Worm (Caenorhabditis elegans): ENCODE measurements around the gene athp-1.
A peak's percentile ranks its signal among the peaks of the same experiment; 100 is the strongest.

athp-1 gene

DNA sequence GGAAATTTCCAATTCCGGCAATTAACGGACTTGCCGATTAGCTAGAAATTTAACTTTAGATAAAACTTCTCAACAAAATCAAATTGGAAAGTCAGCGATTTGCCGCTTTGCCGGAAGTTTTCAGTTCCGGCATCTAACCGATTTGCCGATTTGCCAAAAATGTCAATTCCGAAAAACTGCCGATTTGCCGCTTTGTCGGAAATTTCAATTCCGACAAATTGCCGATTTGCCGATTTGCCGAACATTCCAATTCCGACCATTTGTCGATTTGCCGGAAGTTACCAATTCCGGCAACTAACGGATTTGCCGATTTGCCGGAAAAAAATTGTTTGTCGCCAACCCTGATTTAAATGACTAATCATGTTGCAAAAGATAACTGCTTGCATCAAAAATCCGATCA, 27.6 kb downstream of the athp-1 start:
- TF ChIP-seq mml-1 (tag; optimal IDR thresholded peaks at IDR 0.05): no peak
- TF ChIP-seq jun-1 (tag; optimal IDR thresholded peaks at IDR 0.05): no peak
- no peak for TF ChIP-seq lin-39 (tag; optimal IDR thresholded peaks at IDR 0.05)
- TF ChIP-seq zag-1 (tag; optimal IDR thresholded peaks at IDR 0.05): no peak
- no peak for TF ChIP-seq elt-2 (tag; optimal IDR thresholded peaks at IDR 0.05)
- no peak for TF ChIP-seq nhr-77 (tag; optimal IDR thresholded peaks at IDR 0.05)
- no peak for TF ChIP-seq ceh-82 (tag; optimal IDR thresholded peaks at IDR 0.05)
- TF ChIP-seq aly-2 (tag; optimal IDR thresholded peaks at IDR 0.05): no peak
- TF ChIP-seq nhr-28 (tag; optimal IDR thresholded peaks at IDR 0.05): no peak
- TF ChIP-seq egl-5 (tag; optimal IDR thresholded peaks at IDR 0.05): no peak
- TF ChIP-seq sea-2 (GFP tag; optimal IDR thresholded peaks at IDR 0.05): no peak
- TF ChIP-seq ceh-28 (tag; optimal IDR thresholded peaks at IDR 0.05): no peak
- no peak for TF ChIP-seq skn-1 (tag; optimal IDR thresholded peaks at IDR 0.05)
- no peak for TF ChIP-seq nhr-67 (tag; optimal IDR thresholded peaks at IDR 0.05)
- TF ChIP-seq eor-1 (tag; optimal IDR thresholded peaks at IDR 0.05): no peak

- TF ChIP-seq nhr-23 (tag; optimal IDR thresholded peaks at IDR 0.05) (peak; percentile 6), skn-1 (tag; optimal IDR thresholded peaks at IDR 0.05) (no peak), ama-1 (optimal IDR thresholded peaks at IDR 0.05) (no peak), fkh-10 (GFP tag; optimal IDR thresholded peaks at IDR 0.05) (no peak), pha-4 (tag; optimal IDR thresholded peaks at IDR 0.05) (no peak), ztf-11 (tag; optimal IDR thresholded peaks at IDR 0.05) (no peak)
Measured at ce11 chrIII:10911160-10911559, 29.6 kb downstream of the athp-1 start, which contains the start of gene cut-6. Gene cut-6, plus strand, starts transcription at chrIII:10911460.

DNA sequence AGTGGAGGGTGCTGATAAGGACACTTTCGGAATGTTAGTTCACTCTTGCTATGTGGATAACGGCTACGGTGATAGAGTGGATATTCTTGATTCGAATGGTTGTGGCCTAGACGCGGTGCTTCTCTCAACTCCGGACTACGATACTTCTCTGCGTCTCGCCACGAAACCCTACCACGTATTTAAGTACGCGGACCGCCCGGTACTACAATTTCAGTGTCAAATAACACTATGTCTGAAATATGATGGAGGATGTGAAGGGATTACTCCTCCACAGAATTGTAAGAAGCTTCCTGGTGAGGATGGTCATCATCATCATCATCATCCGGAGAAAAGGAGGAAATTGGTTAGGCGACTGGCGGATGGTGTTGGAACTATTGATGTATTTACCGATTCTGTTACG, 33.4 kb downstream of the athp-1 start:
- TF ChIP-seq nhr-12 (tag; optimal IDR thresholded peaks at IDR 0.05): no peak

DNA sequence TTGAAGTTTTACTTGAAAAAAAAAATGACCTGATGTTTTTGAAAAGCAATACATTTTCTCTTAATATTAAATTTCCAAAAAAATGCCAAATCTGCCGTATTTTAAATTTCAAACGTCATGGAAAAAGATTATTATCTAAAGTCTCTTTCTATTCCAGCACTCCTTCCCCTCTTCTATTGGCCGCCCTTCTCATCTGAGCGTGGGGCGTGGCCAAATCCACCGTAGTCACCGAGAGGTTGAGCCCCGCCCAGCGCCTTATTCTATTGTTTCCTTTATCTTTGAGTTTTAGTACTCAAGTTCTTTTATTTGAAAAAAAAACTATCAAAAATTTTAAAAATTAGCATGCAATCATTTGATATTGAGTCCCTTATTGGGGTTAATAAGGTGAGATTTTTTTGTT, 38.5 kb downstream of the athp-1 start, which contains the start of gene vab-7:
Gene vab-7, plus strand, starts transcription at position 301 of the 400 bp plus-strand sequence.
- TF ChIP-seq nfya-1 (tag; optimal IDR thresholded peaks at IDR 0.05; ENCODE audit: insufficient read depth) (peak; percentile 62), elt-1 (tag; optimal IDR thresholded peaks at IDR 0.05) (no peak)

ce11 chrIII:10921474-10921873, 39.9 kb downstream of the athp-1 start:
- TF ChIP-seq lsy-12 (tag; optimal IDR thresholded peaks at IDR 0.05) (no peak), lin-39 (tag; optimal IDR thresholded peaks at IDR 0.05) (no peak), nhr-67 (tag; optimal IDR thresholded peaks at IDR 0.05) (no peak), unc-39 (tag; optimal IDR thresholded peaks at IDR 0.05) (no peak), snpc-4 (tag; optimal IDR thresholded peaks at IDR 0.05) (no peak), nhr-12 (tag; optimal IDR thresholded peaks at IDR 0.05) (no peak), ceh-16 (tag; optimal IDR thresholded peaks at IDR 0.05) (no peak), pqm-1 (tag; optimal IDR thresholded peaks at IDR 0.05) (no peak), elt-2 (tag; optimal IDR thresholded peaks at IDR 0.05) (no peak), daf-12 (tag; optimal IDR thresholded peaks at IDR 0.05) (no peak), eor-1 (tag; optimal IDR thresholded peaks at IDR 0.05) (no peak)

DNA sequence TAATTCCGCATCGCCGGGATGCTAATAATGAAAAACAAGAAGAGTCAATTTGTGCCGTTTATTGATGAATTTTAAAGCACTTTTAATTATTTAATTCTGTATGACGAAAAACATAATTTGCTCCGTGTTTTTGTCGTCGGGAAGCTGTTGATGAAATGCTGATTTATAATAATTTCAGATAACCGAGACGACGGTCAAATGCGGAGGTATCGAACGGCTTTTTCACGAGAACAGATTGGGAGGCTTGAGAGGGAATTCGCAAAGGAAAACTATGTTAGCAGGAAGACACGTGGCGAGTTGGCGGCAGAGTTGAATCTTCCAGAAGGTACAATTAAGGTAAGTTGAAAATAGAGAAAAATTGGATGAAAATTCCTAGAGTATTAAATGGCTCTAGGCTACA, 42.0 kb downstream of the athp-1 start:
- TF ChIP-seq unc-39 (tag; optimal IDR thresholded peaks at IDR 0.05): no peak
- no peak for TF ChIP-seq hmg-11 (tag; optimal IDR thresholded peaks at IDR 0.05)
- TF ChIP-seq egl-27 (tag; optimal IDR thresholded peaks at IDR 0.05): no peak
- no peak for TF ChIP-seq eor-1 (tag; optimal IDR thresholded peaks at IDR 0.05)
- TF ChIP-seq nfya-1 (tag; optimal IDR thresholded peaks at IDR 0.05; ENCODE audit: insufficient read depth): no peak
- TF ChIP-seq nhr-43 (tag; optimal IDR thresholded peaks at IDR 0.05; ENCODE audit: poor library complexity, severe bottlenecking): no peak
- no peak for TF ChIP-seq mdl-1 (tag; optimal IDR thresholded peaks at IDR 0.05)
- TF ChIP-seq unc-62 (GFP tag; optimal IDR thresholded peaks at IDR 0.05): no peak
- TF ChIP-seq elt-1 (tag; optimal IDR thresholded peaks at IDR 0.05): no peak
- TF ChIP-seq zag-1 (tag; optimal IDR thresholded peaks at IDR 0.05): no peak
- no peak for TF ChIP-seq pha-4 (tag; optimal IDR thresholded peaks at IDR 0.05)

Measured in whole organism, L3 larva.